Worm (Caenorhabditis elegans): ENCODE data around the gene nspc-13.

DNA sequence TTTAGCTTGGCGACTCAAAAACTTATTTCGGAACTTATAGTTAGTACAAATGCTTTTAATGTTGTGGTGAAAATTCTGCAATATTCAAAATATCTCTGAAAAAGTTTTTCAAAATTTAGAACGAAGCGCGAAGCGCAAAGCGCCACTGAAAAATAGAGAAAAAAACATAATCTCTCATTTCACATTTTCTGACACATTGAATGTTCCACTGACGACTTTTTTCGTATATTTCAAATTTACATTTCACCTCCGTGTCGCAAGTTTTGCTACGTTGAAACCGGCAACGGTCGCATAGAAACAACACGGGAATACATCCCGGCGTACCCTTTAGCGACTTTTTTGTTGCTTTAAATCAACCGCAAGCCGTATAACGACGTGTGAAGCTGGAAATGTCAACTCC is 8.9 kb upstream of the nspc-13 start, which contains the start of gene F42F12.14:
- TF ChIP-seq elt-2 (tag; optimal IDR thresholded peaks at IDR 0.05) (no peak), pax-1 (tag; optimal IDR thresholded peaks at IDR 0.05) (no peak), fkh-10 (GFP tag; optimal IDR thresholded peaks at IDR 0.05) (no peak), lin-11 (tag; optimal IDR thresholded peaks at IDR 0.05) (no peak), nhr-11 (tag; optimal IDR thresholded peaks at IDR 0.05) (no peak), Y22D7AL.16 (tag; optimal IDR thresholded peaks at IDR 0.05) (no peak), eyg-1 (tag; optimal IDR thresholded peaks at IDR 0.05) (no peak)

All from whole organism, late embryonic.